Worm (Caenorhabditis elegans) whole organism, L2 larva: ENCODE measurements around the gene rbc-1.

Experiments
- lin-13 ChIP-seq: fragments of 150-350 bp; optimal IDR thresholded peaks from 2 replicates; lab custom pipeline; 2014; ENCODE audit warnings: missing biosample characterization, missing genetic modification reagents, missing genetic modification characterization
- mdl-1 ChIP-seq, 2 experiments: fragments of 150-350 bp in 1 of 2; sonication (generic microtip) in 1 of 2; optimal IDR thresholded peaks; 2 replicates each; lab custom pipeline; 2017; ENCODE audit warnings: missing biosample characterization in 2 of 2, missing genetic modification characterization in 2 of 2
- peb-1 ChIP-seq: fragments of 150-350 bp; optimal IDR thresholded peaks from 2 replicates; lab custom pipeline; 2014; ENCODE audit warnings: missing biosample characterization, missing genetic modification characterization

- TF ChIP-seq peb-1 (tag; lab: Kevin White, UChicago) (no peak), mdl-1 (tag; optimal IDR thresholded peaks at IDR 0.05; lab: Kevin White, UChicago) (no peak), lin-13 (GFP tag; lab: Kevin White, UChicago) (no peak)
These were observed 16.3 kb upstream of the rbc-1 start, which contains the start of gene C44H4.8 for ce11 chrX:14594825-14595224.
